Worm (Caenorhabditis elegans): ENCODE measurements around the gene ppt-1.

- TF ChIP-seq zag-1 (tag; optimal IDR thresholded peaks at IDR 0.05) (no peak), ama-1 (optimal IDR thresholded peaks at IDR 0.05) (no peak), blmp-1 (tag; optimal IDR thresholded peaks at IDR 0.05; ENCODE audit: insufficient read depth) (no peak), nhr-237 (tag; optimal IDR thresholded peaks at IDR 0.05) (no peak), lsy-2 (tag; optimal IDR thresholded peaks at IDR 0.05) (no peak), ztf-4 (tag; optimal IDR thresholded peaks at IDR 0.05) (no peak), nhr-11 (tag; optimal IDR thresholded peaks at IDR 0.05) (no peak), lin-39 (tag; optimal IDR thresholded peaks at IDR 0.05) (no peak), unc-62 (GFP tag; optimal IDR thresholded peaks at IDR 0.05) (no peak)
Measured at ce11 chrV:6621894-6622293, 4.2 kb downstream of the ppt-1 start, which contains the start of gene nhr-37.

Data from whole organism, L2 larva.